Fruit fly (Drosophila melanogaster): Measurements from ENCODE around the gene CG13786.

Gene CG13786

DNA sequence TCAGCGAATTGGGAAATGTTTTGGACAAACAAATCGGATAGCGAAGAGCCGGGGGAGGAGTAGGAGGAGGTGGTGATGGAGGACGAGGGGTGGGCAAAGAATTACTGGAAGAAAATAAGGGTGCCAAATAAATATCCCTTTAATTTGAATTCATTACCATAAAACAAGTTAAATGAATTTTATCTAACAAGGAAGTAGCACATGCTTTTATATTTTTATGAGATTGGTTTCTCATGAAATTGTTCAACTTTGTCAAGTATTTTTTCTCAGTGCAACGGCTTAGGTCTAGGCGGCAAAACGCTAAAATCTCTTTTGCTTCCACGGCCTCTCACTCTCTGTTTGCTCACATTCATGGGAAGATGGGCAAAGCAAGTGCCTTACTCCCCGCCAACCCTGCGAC is 39.2 kb upstream of the CG13786 start:
- TF ChIP-seq Met (GFP tag; optimal IDR thresholded peaks at IDR 0.05) (no peak), CG11762 (GFP tag; optimal IDR thresholded peaks at IDR 0.05; ENCODE audit: insufficient read depth) (no peak), CG6276 (GFP tag; optimal IDR thresholded peaks at IDR 0.05) (no peak), CG4318 (GFP tag; optimal IDR thresholded peaks at IDR 0.05) (no peak), vri (GFP tag; optimal IDR thresholded peaks at IDR 0.05) (no peak), achi (GFP tag; optimal IDR thresholded peaks at IDR 0.05) (no peak)

DNA sequence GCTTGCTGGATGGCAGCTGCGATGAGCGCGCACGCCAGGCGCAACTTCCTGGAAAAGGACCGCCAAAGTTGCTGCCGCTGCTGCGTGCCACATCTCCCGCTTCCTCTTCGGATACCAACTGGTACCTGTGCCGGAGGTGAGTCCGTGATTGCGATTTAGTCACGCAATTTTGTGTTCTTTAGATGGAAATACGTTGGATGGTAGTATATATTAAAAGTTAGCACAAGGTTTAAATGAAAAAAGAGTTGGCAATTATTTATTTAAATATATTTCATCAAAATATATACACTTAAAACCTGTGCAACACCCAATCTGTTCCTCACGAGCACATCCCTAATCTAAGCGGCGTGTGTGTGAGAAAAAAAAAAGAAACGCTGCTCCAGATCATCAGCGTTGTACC is 37.8 kb upstream of the CG13786 start:
- TF ChIP-seq CG7368 (GFP tag; optimal IDR thresholded peaks at IDR 0.05) (no peak), fd85E (GFP tag; optimal IDR thresholded peaks at IDR 0.05) (no peak), achi (GFP tag; optimal IDR thresholded peaks at IDR 0.05) (peak; percentile 9), CG6792 (GFP tag; optimal IDR thresholded peaks at IDR 0.05) (no peak), lz (GFP tag; optimal IDR thresholded peaks at IDR 0.05) (no peak), ss (GFP tag; optimal IDR thresholded peaks at IDR 0.05) (peak in 1 of 2 experiments; percentile 65), Hr4 (GFP tag; optimal IDR thresholded peaks at IDR 0.05) (no peak), CG3919 (GFP tag; optimal IDR thresholded peaks at IDR 0.05) (peak; percentile 33), CG9139 (GFP tag; optimal IDR thresholded peaks at IDR 0.05) (no peak), CG6854 (GFP tag; optimal IDR thresholded peaks at IDR 0.05) (no peak), fd59A (GFP tag; optimal IDR thresholded peaks at IDR 0.05) (peak; percentile 15), Sox14 (GFP tag; optimal IDR thresholded peaks at IDR 0.05) (peak; percentile 2), vri (GFP tag; optimal IDR thresholded peaks at IDR 0.05) (peak; percentile 8), CG6276 (GFP tag; optimal IDR thresholded peaks at IDR 0.05) (no peak), CG8319 (GFP tag; optimal IDR thresholded peaks at IDR 0.05) (no peak), pdm3 (GFP tag; optimal IDR thresholded peaks at IDR 0.05) (peak; percentile 29), CG1621 (tag; optimal IDR thresholded peaks at IDR 0.05) (no peak), CG31627 (GFP tag; optimal IDR thresholded peaks at IDR 0.05) (no peak), Lpt (GFP tag; optimal IDR thresholded peaks at IDR 0.05) (no peak), CG8119 (GFP tag; IDR thresholded peaks at IDR 0.05) (peak; percentile 25; the same call in 1 of the 3 replicates), topi (GFP tag; optimal IDR thresholded peaks at IDR 0.05) (no peak), Eip75B (GFP tag; optimal IDR thresholded peaks at IDR 0.05) (no peak), Smox (GFP tag; optimal IDR thresholded peaks at IDR 0.05) (peak; percentile 14), spab (GFP tag; optimal IDR thresholded peaks at IDR 0.05) (no peak), CG34406 (GFP tag; optimal IDR thresholded peaks at IDR 0.05) (no peak), Eip93F (GFP tag; optimal IDR thresholded peaks at IDR 0.05) (no peak), CG4318 (GFP tag; optimal IDR thresholded peaks at IDR 0.05) (no peak), CG6808 (GFP tag; optimal IDR thresholded peaks at IDR 0.05) (no peak), OdsH (GFP tag; optimal IDR thresholded peaks at IDR 0.05) (peak; percentile 47), Sox15 (GFP tag; optimal IDR thresholded peaks at IDR 0.05) (no peak), CG16779 (tag; optimal IDR thresholded peaks at IDR 0.05) (no peak), Gug (GFP tag; IDR thresholded peaks at IDR 0.05) (no peak), Blimp-1 (GFP tag; optimal IDR thresholded peaks at IDR 0.05) (no peak), acj6 (GFP tag; optimal IDR thresholded peaks at IDR 0.05) (peak; percentile 25), CG11294 (GFP tag; IDR thresholded peaks at IDR 0.05) (no peak), CG32006 (GFP tag; optimal IDR thresholded peaks at IDR 0.05) (peak; percentile 26), dac (GFP tag; optimal IDR thresholded peaks at IDR 0.05) (no peak), Sox102F (GFP tag; optimal IDR thresholded peaks at IDR 0.05) (no peak), fkh (GFP tag; optimal IDR thresholded peaks at IDR 0.05) (no peak), CG6163 (GFP tag; IDR thresholded peaks at IDR 0.05) (0 out of 3 replicates have a peak, but pooled peaks have one; percentile 23), Eip78C (GFP tag) (peak; percentile 71), eg (GFP tag; IDR thresholded peaks at IDR 0.05) (no peak), CG11902 (GFP tag; optimal IDR thresholded peaks at IDR 0.05) (no peak), esn (GFP tag; optimal IDR thresholded peaks at IDR 0.05) (peak; percentile 50), Hr39 (GFP tag; optimal IDR thresholded peaks at IDR 0.05) (no peak), dsx (GFP tag; optimal IDR thresholded peaks at IDR 0.05; ENCODE audit: poor library complexity, severe bottlenecking) (no peak), CG11762 (GFP tag; optimal IDR thresholded peaks at IDR 0.05; ENCODE audit: insufficient read depth) (no peak), Ets21C (GFP tag; optimal IDR thresholded peaks at IDR 0.05) (no peak), CG3032 (tag; optimal IDR thresholded peaks at IDR 0.05) (no peak)

Data from whole organism, prepupa.